Fruit fly (Drosophila melanogaster) Kc167 (cell line): ENCODE results near the gene Non3.

Experiments used
- Myc ChIP-seq: fragments of >200 bp; optimal IDR thresholded peaks from 2 replicates; lab custom pipeline; 2017; ENCODE audit warnings: missing external identifiers
- Sin3A ChIP-seq: fragments of >200 bp; optimal IDR thresholded peaks from 2 replicates; lab custom pipeline; 2018; ENCODE audit warnings: missing external identifiers
- h ChIP-seq: fragments of >200 bp; optimal IDR thresholded peaks from 3 replicates; lab custom pipeline; 2018; ENCODE audit warnings: missing external identifiers
- insv ChIP-seq: fragments of >200 bp; optimal IDR thresholded peaks from 3 replicates; lab custom pipeline; 2018; ENCODE audit warnings: missing external identifiers
- ttk ChIP-seq: sonication (Bioruptor generic); optimal IDR thresholded peaks from 2 replicates; lab custom pipeline; 2017; ENCODE audit warnings: missing external identifiers

DNA sequence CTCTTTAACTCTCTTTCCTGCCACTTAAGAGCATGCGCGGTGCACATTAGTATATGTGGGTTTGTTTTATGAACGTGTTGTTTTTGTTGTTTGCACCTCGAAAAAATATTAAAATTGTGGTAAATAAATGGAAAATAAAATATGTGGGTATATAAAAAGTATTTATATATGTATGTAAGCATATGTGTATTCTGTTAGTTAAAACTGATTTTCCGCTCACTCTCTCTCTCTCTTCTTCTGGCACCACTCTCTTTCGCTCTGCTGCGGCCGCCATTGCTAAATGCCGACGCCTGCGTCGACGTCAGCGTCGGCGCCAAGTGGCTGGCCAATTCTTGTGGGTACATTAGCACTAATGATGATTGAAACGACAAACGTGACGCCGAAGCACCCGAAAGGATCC lies 41.8 kb downstream of the Non3 start:
- no peak for TF ChIP-seq Myc (lab: Kevin White, UChicago)
- no peak for TF ChIP-seq insv (lab: Kevin White, UChicago)
- TF ChIP-seq ttk: no peak
- TF ChIP-seq Sin3A (lab: Kevin White, UChicago): no peak
- no peak for TF ChIP-seq h (lab: Kevin White, UChicago)
